Worm (Caenorhabditis elegans) whole organism, L2 larva: ENCODE measurements around the gene nrps-1.
A peak's percentile ranks its signal among the peaks of the same experiment; 100 is the strongest.

Experiments used
- C34F6.9 ChIP-seq: fragments of 150-350 bp; optimal IDR thresholded peaks from 2 replicates; lab custom pipeline; 2014; ENCODE audit warnings: missing biosample characterization, missing genetic modification characterization
- F13H6.1 ChIP-seq: sonication (generic microtip); optimal IDR thresholded peaks from 2 replicates; lab custom pipeline; 2016; ENCODE audit warnings: missing genetic modification characterization, missing compliant biosample characterization
- R02D3.7 ChIP-seq: fragments of 150-350 bp; optimal IDR thresholded peaks from 2 replicates; lab custom pipeline; 2014; ENCODE audit warnings: missing biosample characterization, missing genetic modification characterization
- Y55F3AM.14 ChIP-seq: fragments of 200-800 bp; sonication (Bioruptor generic); optimal IDR thresholded peaks from 2 replicates; lab custom pipeline; 2018; ENCODE audit warnings: mild to moderate bottlenecking, missing genetic modification characterization, missing compliant biosample characterization
- ZK546.5 ChIP-seq: sonication (generic microtip); optimal IDR thresholded peaks from 2 replicates; lab custom pipeline; 2017; ENCODE audit warnings: missing biosample characterization, missing genetic modification characterization
- alr-1 ChIP-seq: fragments of 150-350 bp; optimal IDR thresholded peaks from 2 replicates; lab custom pipeline; 2014; ENCODE audit warnings: missing biosample characterization, missing genetic modification characterization
- aly-2 ChIP-seq: fragments of 150-350 bp; optimal IDR thresholded peaks from 2 replicates; lab custom pipeline; 2014; ENCODE audit warnings: missing biosample characterization, missing genetic modification characterization
- ama-1 ChIP-seq: fragments of 150-350 bp; optimal IDR thresholded peaks from 2 replicates; lab custom pipeline; 2018; ENCODE audit warnings: inconsistent platforms
- blmp-1 ChIP-seq: sonication (generic microtip); optimal IDR thresholded peaks from 2 replicates; lab custom pipeline; 2017; ENCODE audit warnings: missing genetic modification characterization, mild to moderate bottlenecking, missing compliant biosample characterization, antibody characterized with exemption, moderate library complexity; ENCODE audit not compliant: insufficient read depth
- ceh-16 ChIP-seq: fragments of 150-350 bp; optimal IDR thresholded peaks from 2 replicates; lab custom pipeline; 2014; ENCODE audit warnings: missing biosample characterization, missing genetic modification characterization
- crh-2 ChIP-seq: sonication (generic microtip); optimal IDR thresholded peaks from 2 replicates; lab custom pipeline; 2017; ENCODE audit warnings: missing biosample characterization, missing genetic modification characterization
- egl-27 ChIP-seq: sonication (generic microtip); optimal IDR thresholded peaks from 3 replicates; lab custom pipeline; 2017; ENCODE audit warnings: missing biosample characterization, missing genetic modification reagents, missing genetic modification characterization
- elt-3 ChIP-seq: sonication (generic microtip); optimal IDR thresholded peaks from 2 replicates; lab custom pipeline; 2017; ENCODE audit warnings: missing biosample characterization, missing genetic modification characterization
- fos-1 ChIP-seq: fragments of 150-350 bp; optimal IDR thresholded peaks from 2 replicates; lab custom pipeline; 2014; ENCODE audit warnings: missing biosample characterization, missing genetic modification characterization
- gmeb-1 ChIP-seq: fragments of 150-350 bp; optimal IDR thresholded peaks from 2 replicates; lab custom pipeline; 2014; ENCODE audit warnings: missing biosample characterization, missing genetic modification characterization
- lin-13 ChIP-seq: fragments of 150-350 bp; optimal IDR thresholded peaks from 2 replicates; lab custom pipeline; 2014; ENCODE audit warnings: missing biosample characterization, missing genetic modification reagents, missing genetic modification characterization
- lin-39 ChIP-seq: fragments of 150-350 bp; optimal IDR thresholded peaks from 2 replicates; lab custom pipeline; 2014; ENCODE audit warnings: missing biosample characterization, missing genetic modification reagents, missing genetic modification characterization
- lsy-2 ChIP-seq, 2 experiments: fragments of 150-350 bp in 1 of 2; sonication (generic microtip) in 1 of 2; optimal IDR thresholded peaks; 2 replicates each; lab custom pipeline; 2014 to 2017; ENCODE audit warnings: missing biosample characterization in 2 of 2, missing genetic modification characterization in 2 of 2
- mab-5 ChIP-seq: fragments of 150-350 bp; optimal IDR thresholded peaks from 2 replicates; lab custom pipeline; 2014; ENCODE audit warnings: missing biosample characterization, missing genetic modification characterization
- mdl-1 ChIP-seq, 2 experiments: fragments of 150-350 bp in 1 of 2; sonication (generic microtip) in 1 of 2; optimal IDR thresholded peaks; 2 replicates each; lab custom pipeline; 2017; ENCODE audit warnings: missing biosample characterization in 2 of 2, missing genetic modification characterization in 2 of 2
- nhr-10 ChIP-seq: sonication (generic microtip); optimal IDR thresholded peaks from 2 replicates; lab custom pipeline; 2017; ENCODE audit warnings: missing biosample characterization, missing genetic modification characterization
- nhr-11 ChIP-seq: fragments of 150-350 bp; optimal IDR thresholded peaks from 2 replicates; lab custom pipeline; 2014; ENCODE audit warnings: missing biosample characterization, missing genetic modification characterization
- nhr-129 ChIP-seq: fragments of 150-350 bp; optimal IDR thresholded peaks from 2 replicates; lab custom pipeline; 2014; ENCODE audit warnings: missing biosample characterization, missing genetic modification characterization
- nhr-23 ChIP-seq: fragments of 150-350 bp; optimal IDR thresholded peaks from 2 replicates; lab custom pipeline; 2014; ENCODE audit warnings: missing biosample characterization, missing genetic modification reagents, missing genetic modification characterization
- nhr-237 ChIP-seq: fragments of 150-350 bp; optimal IDR thresholded peaks from 2 replicates; lab custom pipeline; 2014; ENCODE audit warnings: missing biosample characterization, missing genetic modification characterization
- nhr-25 ChIP-seq: fragments of 150-350 bp; sonication (generic microtip); optimal IDR thresholded peaks from 3 replicates; lab custom pipeline; 2014; ENCODE audit warnings: missing biosample characterization, missing genetic modification characterization
- nhr-77 ChIP-seq: fragments of 150-350 bp; optimal IDR thresholded peaks from 2 replicates; lab custom pipeline; 2014; ENCODE audit warnings: missing biosample characterization, missing genetic modification characterization
- sem-4 ChIP-seq: fragments of 150-350 bp; optimal IDR thresholded peaks from 2 replicates; lab custom pipeline; 2014; ENCODE audit warnings: missing biosample characterization, missing genetic modification reagents, missing genetic modification characterization
- skn-1 ChIP-seq: sonication (generic microtip); optimal IDR thresholded peaks from 2 replicates; lab custom pipeline; 2017; ENCODE audit warnings: missing biosample characterization, missing genetic modification characterization
- snpc-4 ChIP-seq: fragments of 150-350 bp; optimal IDR thresholded peaks from 2 replicates; lab custom pipeline; 2014; ENCODE audit warnings: missing biosample characterization, missing genetic modification characterization
- unc-39 ChIP-seq: fragments of 150-350 bp; optimal IDR thresholded peaks from 2 replicates; lab custom pipeline; 2014; ENCODE audit warnings: missing biosample characterization, missing genetic modification characterization
- unc-55 ChIP-seq: fragments of 150-350 bp; sonication (generic microtip); optimal IDR thresholded peaks from 3 replicates; lab custom pipeline; 2014; ENCODE audit warnings: missing biosample characterization, missing genetic modification reagents, missing genetic modification characterization
- unc-62 ChIP-seq: fragments of 150-350 bp; optimal IDR thresholded peaks from 2 replicates; lab custom pipeline; 2014; ENCODE audit warnings: missing biosample characterization, missing genetic modification reagents, missing genetic modification characterization
- zag-1 ChIP-seq: fragments of 150-350 bp; optimal IDR thresholded peaks from 2 replicates; lab custom pipeline; 2014; ENCODE audit warnings: missing biosample characterization, missing genetic modification characterization
- ztf-1 ChIP-seq: fragments of 200-800 bp; sonication (Bioruptor generic); conservative IDR thresholded peaks from 2 replicates; pipeline ENCODE4 v1.3.6; 2022; ENCODE audit warnings: missing genetic modification characterization, missing compliant biosample characterization
- ztf-4 ChIP-seq: fragments of 150-350 bp; optimal IDR thresholded peaks from 2 replicates; lab custom pipeline; 2014; ENCODE audit warnings: missing biosample characterization, missing genetic modification characterization

Gene nrps-1

ce11 chrIII:11510120-11510519 lies 24.4 kb upstream of the nrps-1 start:
- TF ChIP-seq Y55F3AM.14 (GFP tag; lab: Kevin White, UChicago) (no peak), ama-1 (lab: Kevin White, UChicago) (no peak), unc-55 (no peak)

ce11 chrIII:11510826-11511225 lies 23.6 kb upstream of the nrps-1 start:
- TF ChIP-seq lsy-2 (tag; optimal IDR thresholded peaks at IDR 0.05; lab: Kevin White, UChicago) (no peak), sem-4 (tag; lab: Kevin White, UChicago) (no peak), nhr-23 (tag; lab: Kevin White, UChicago) (no peak)

DNA sequence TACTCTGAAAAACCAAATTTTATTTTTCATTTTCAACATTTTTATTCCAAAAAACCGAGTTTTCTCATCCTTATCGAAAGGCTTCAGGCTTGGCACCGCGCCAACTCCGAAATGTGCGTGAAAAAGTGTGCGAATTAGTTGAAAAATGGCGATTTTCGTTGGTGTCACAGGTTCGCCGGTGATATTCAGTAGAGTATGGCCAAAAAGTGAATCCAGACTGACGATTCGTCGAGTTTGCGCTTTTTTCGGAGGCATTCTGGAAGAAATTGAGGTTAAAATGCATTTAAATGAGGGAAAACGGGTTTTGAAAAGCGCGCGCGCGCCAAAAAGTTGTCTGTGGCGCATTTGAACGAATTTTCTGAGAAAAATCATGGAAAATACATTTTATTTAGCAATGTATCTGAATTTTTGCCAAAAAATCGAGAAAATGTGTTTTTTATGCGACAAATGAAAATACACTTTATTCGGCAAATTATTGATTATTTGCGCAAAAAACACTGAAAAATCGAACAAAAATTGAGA lies 10.9 kb upstream of the nrps-1 start, which contains the start of the genes Y66D12A.16 and such-1:
Y66D12A.16 (plus strand) TSS at position 51 of the 522 bp plus-strand sequence.
such-1 (minus strand) TSS at position 256 of the 522 bp plus-strand sequence.
- TF ChIP-seq ZK546.5 (tag; lab: Kevin White, UChicago) (no peak), egl-27 (tag; lab: Kevin White, UChicago) (no peak), lin-39 (tag; lab: Kevin White, UChicago) (no peak), ztf-1 (GFP tag; lab: Robert Waterston, UW) (no peak), blmp-1 (tag; lab: Kevin White, UChicago) (no peak), nhr-10 (no peak), Y55F3AM.14 (GFP tag; lab: Kevin White, UChicago) (no peak)

DNA sequence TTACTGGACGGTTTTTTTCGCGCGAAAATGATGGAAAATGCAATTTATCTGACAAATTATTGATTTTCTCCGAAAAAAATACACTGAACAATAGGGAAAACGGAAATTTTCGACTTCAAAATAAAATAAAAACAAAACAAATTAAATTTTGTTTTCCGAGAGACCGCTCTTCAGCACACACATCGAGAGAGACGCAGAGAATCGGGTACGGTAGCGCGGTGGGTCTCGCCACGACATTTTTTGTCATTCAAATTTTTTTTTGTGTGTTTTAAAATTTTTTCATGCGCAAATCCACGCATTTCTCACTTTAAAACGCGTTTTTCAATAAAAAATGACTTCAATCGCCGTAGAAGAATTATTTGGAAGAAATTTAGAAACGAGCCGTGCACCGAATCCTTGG lies 10.4 kb upstream of the nrps-1 start:
- no peak for TF ChIP-seq skn-1 (tag; lab: Kevin White, UChicago)
- TF ChIP-seq sem-4 (tag; lab: Kevin White, UChicago), result no peak
- no peak for TF ChIP-seq aly-2
- TF ChIP-seq F13H6.1 (tag; lab: Kevin White, UChicago), result no peak
- TF ChIP-seq crh-2 (tag; lab: Kevin White, UChicago), result no peak
- no peak for TF ChIP-seq lsy-2 (tag; optimal IDR thresholded peaks at IDR 0.05; lab: Kevin White, UChicago)
- TF ChIP-seq blmp-1 (tag; lab: Kevin White, UChicago), result no peak
- no peak for TF ChIP-seq nhr-25
- TF ChIP-seq nhr-237 (tag; lab: Kevin White, UChicago), result no peak
- no peak for TF ChIP-seq fos-1 (tag; lab: Kevin White, UChicago)
- TF ChIP-seq nhr-129 (tag; lab: Kevin White, UChicago), result no peak
- TF ChIP-seq, all 48 proteins: peak for 0

DNA sequence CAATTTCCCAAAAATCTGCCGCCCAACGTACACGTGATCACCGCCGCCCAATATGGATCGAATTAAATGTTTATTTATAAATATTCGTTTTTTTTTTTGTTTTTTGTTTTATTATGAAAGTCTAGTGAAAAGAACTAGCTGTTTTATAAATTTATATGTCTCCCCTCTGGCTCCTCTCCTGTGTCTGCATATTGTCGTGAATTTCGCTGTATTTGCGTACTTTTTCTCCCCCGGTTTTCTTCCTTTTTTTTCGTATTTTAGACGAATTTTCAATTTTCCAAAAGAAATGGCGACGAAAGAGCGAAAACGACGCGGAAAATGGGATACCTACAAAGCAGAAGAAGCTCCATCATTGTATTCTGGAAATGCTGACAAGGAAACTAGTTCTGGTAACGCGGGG lies 8.1 kb upstream of the nrps-1 start, which contains the start of gene xpb-1:
xpb-1 (plus strand) TSS at position 262 of the 400 bp plus-strand sequence.
- no peak for TF ChIP-seq blmp-1 (tag; lab: Kevin White, UChicago)
- no peak for TF ChIP-seq mdl-1 (tag; optimal IDR thresholded peaks at IDR 0.05; lab: Kevin White, UChicago)
- TF ChIP-seq mab-5 (tag; lab: Kevin White, UChicago), result no peak
- no peak for TF ChIP-seq lin-13 (GFP tag; lab: Kevin White, UChicago)
- TF ChIP-seq egl-27 (tag; lab: Kevin White, UChicago), result no peak
- TF ChIP-seq unc-55, result peak; percentile 48
- no peak for TF ChIP-seq zag-1 (tag; lab: Kevin White, UChicago)
- TF ChIP-seq crh-2 (tag; lab: Kevin White, UChicago), result no peak
- TF ChIP-seq skn-1 (tag; lab: Kevin White, UChicago), result no peak
- no peak for TF ChIP-seq ztf-4 (tag; lab: Kevin White, UChicago)
- no peak for TF ChIP-seq unc-39 (tag; lab: Kevin White, UChicago)
- TF ChIP-seq R02D3.7 (tag; lab: Kevin White, UChicago), result no peak
- TF ChIP-seq lsy-2 (tag; optimal IDR thresholded peaks at IDR 0.05; lab: Kevin White, UChicago), result peak in 1 of 2 experiments; percentile 42
- no peak for TF ChIP-seq unc-62 (GFP tag; lab: Kevin White, UChicago)
- TF ChIP-seq ztf-1 (GFP tag; lab: Robert Waterston, UW), result no peak
- no peak for TF ChIP-seq elt-3
- TF ChIP-seq Y55F3AM.14 (GFP tag; lab: Kevin White, UChicago), result no peak
- no peak for TF ChIP-seq ceh-16 (tag; lab: Kevin White, UChicago)
- TF ChIP-seq nhr-11 (tag; lab: Kevin White, UChicago), result no peak
- no peak for TF ChIP-seq snpc-4
- peak; percentile 5 for TF ChIP-seq C34F6.9 (tag; lab: Kevin White, UChicago)
- TF ChIP-seq nhr-77 (tag; lab: Kevin White, UChicago), result no peak
- TF ChIP-seq nhr-10, result no peak
- peak; percentile 54 for TF ChIP-seq gmeb-1 (tag; lab: Kevin White, UChicago)
- TF ChIP-seq alr-1 (tag; lab: Kevin White, UChicago), result no peak
